Fruit fly (Drosophila melanogaster) whole organism, embryonic: ENCODE data around the gene CG3603.

Source experiments
- CG10209 ChIP-seq: fragments of 200-800 bp; sonication (Bioruptor generic); optimal IDR thresholded peaks from 3 replicates; lab custom pipeline; 2017; ENCODE audit warnings: missing biosample characterization, mild to moderate bottlenecking, missing genetic modification characterization, missing genetic modification reagents
- CG11247 ChIP-seq: fragments of 200-800 bp; sonication (Bioruptor generic); IDR thresholded peaks from 2 replicates; pipeline ENCODE4 v1.3.6; 2022; ENCODE audit warnings: missing biosample characterization, missing genetic modification characterization
- CG11560 ChIP-seq: fragments of 200-800 bp; sonication (Bioruptor generic); IDR thresholded peaks from 3 replicates; pipeline ENCODE4 v1.3.6; 2022; ENCODE audit warnings: missing biosample characterization, missing genetic modification characterization
- CG11695 ChIP-seq: fragments of 200-800 bp; sonication (Bioruptor generic); IDR thresholded peaks from 3 replicates; pipeline ENCODE4 v1.3.6; 2022; ENCODE audit warnings: missing biosample characterization, missing genetic modification characterization
- CG13894 ChIP-seq: fragments of 200-800 bp; sonication (Bioruptor generic); optimal IDR thresholded peaks from 3 replicates; lab custom pipeline; 2018; ENCODE audit warnings: missing biosample characterization, mild to moderate bottlenecking, missing genetic modification characterization, moderate library complexity
- CG1647 ChIP-seq: fragments of 200-800 bp; sonication (Bioruptor generic); optimal IDR thresholded peaks from 3 replicates; lab custom pipeline; 2016; ENCODE audit warnings: missing biosample characterization, missing genetic modification characterization
- CG17912 ChIP-seq: fragments of 200-800 bp; sonication (Bioruptor generic); optimal IDR thresholded peaks from 2 replicates; lab custom pipeline; 2018; ENCODE audit warnings: missing biosample characterization, mild to moderate bottlenecking, missing genetic modification characterization
- CG30431 ChIP-seq: fragments of 200-800 bp; sonication (Bioruptor generic); optimal IDR thresholded peaks from 2 replicates; lab custom pipeline; 2017; ENCODE audit warnings: missing biosample characterization, missing genetic modification characterization
- CG32532 ChIP-seq: fragments of 200-800 bp; sonication (Bioruptor generic); IDR thresholded peaks from 2 replicates; pipeline ENCODE4 v1.3.6; 2022; ENCODE audit warnings: missing biosample characterization, missing genetic modification characterization
- CG32767 ChIP-seq: fragments of 200-800 bp; sonication (Bioruptor generic); IDR thresholded peaks from 2 replicates; pipeline ENCODE4 v1.3.6; 2022; ENCODE audit warnings: missing biosample characterization, missing genetic modification characterization
- CG32772 ChIP-seq: fragments of 200-800 bp; sonication (Bioruptor generic); IDR thresholded peaks from 2 replicates; pipeline ENCODE4 v1.3.6; 2022; ENCODE audit warnings: missing biosample characterization, missing genetic modification characterization
- CG33213 ChIP-seq: fragments of 200-800 bp; sonication (Bioruptor generic); optimal IDR thresholded peaks from 3 replicates; lab custom pipeline; 2016; ENCODE audit warnings: missing biosample characterization, missing genetic modification characterization
- CG4820 ChIP-seq: fragments of 200-800 bp; sonication (Bioruptor generic); optimal IDR thresholded peaks from 3 replicates; lab custom pipeline; 2016; ENCODE audit warnings: missing biosample characterization, missing genetic modification characterization
- CG6175 ChIP-seq: fragments of 200-800 bp; sonication (Bioruptor generic); IDR thresholded peaks from 3 replicates; pipeline ENCODE4 v1.3.6; 2022; ENCODE audit warnings: missing biosample characterization, missing genetic modification characterization
- CG8359 ChIP-seq: fragments of 200-800 bp; sonication (Bioruptor generic); optimal IDR thresholded peaks from 2 replicates; lab custom pipeline; 2017; ENCODE audit warnings: missing biosample characterization, mild to moderate bottlenecking, missing genetic modification characterization, borderline replicate concordance
- CG8388 ChIP-seq: fragments of 200-800 bp; sonication (Bioruptor generic); optimal IDR thresholded peaks from 2 replicates; lab custom pipeline; 2019; ENCODE audit warnings: missing biosample characterization, mild to moderate bottlenecking, missing genetic modification characterization, moderate library complexity
- CG8765 ChIP-seq: fragments of 200-800 bp; sonication (Bioruptor generic); IDR thresholded peaks from 2 replicates; pipeline ENCODE4 v1.3.6; 2022; ENCODE audit warnings: missing biosample characterization, missing genetic modification characterization
- CG9876 ChIP-seq: fragments of 200-800 bp; sonication (Bioruptor generic); optimal IDR thresholded peaks from 2 replicates; lab custom pipeline; 2016; ENCODE audit warnings: missing biosample characterization, missing genetic modification characterization
- CTCF ChIP-seq: fragments of 200-800 bp; sonication (Bioruptor generic); optimal IDR thresholded peaks from 2 replicates; lab custom pipeline; 2017; ENCODE audit warnings: missing biosample characterization, mild to moderate bottlenecking, missing genetic modification characterization, moderate library complexity
- Gsc ChIP-seq: fragments of 200-800 bp; sonication (Bioruptor generic); IDR thresholded peaks from 2 replicates; pipeline ENCODE4 v1.3.6; 2022; ENCODE audit warnings: missing biosample characterization, missing genetic modification characterization
- HHEX ChIP-seq: fragments of 200-800 bp; sonication (Bioruptor generic); optimal IDR thresholded peaks from 3 replicates; lab custom pipeline; 2017; ENCODE audit warnings: missing biosample characterization, mild to moderate bottlenecking, missing genetic modification characterization, missing genetic modification reagents
- Lhr ChIP-seq: fragments of 200-800 bp; sonication (Bioruptor generic); optimal IDR thresholded peaks from 3 replicates; lab custom pipeline; 2017; ENCODE audit warnings: mild to moderate bottlenecking, missing biosample characterization, missing genetic modification reagents, missing genetic modification characterization
- Mrtf ChIP-seq: fragments of 200-800 bp; sonication (Bioruptor generic); IDR thresholded peaks from 3 replicates; pipeline ENCODE4 v1.3.6; 2022; ENCODE audit warnings: missing biosample characterization, missing genetic modification characterization
- Myb ChIP-seq: fragments of 200-800 bp; sonication (Bioruptor generic); optimal IDR thresholded peaks from 2 replicates; lab custom pipeline; 2016; ENCODE audit warnings: missing biosample characterization, missing genetic modification characterization
- Nf-YB ChIP-seq: fragments of 200-800 bp; sonication (Bioruptor generic); optimal IDR thresholded peaks from 3 replicates; lab custom pipeline; 2019; ENCODE audit warnings: missing biosample characterization, mild to moderate bottlenecking, missing genetic modification characterization, moderate library complexity
- Ptx1 ChIP-seq: fragments of 200-800 bp; sonication (Bioruptor generic); IDR thresholded peaks from 2 replicates; pipeline ENCODE4 v1.3.6; 2022; ENCODE audit warnings: missing biosample characterization, missing genetic modification characterization
- Ssrp ChIP-seq: fragments of 200-800 bp; sonication (Bioruptor generic); optimal IDR thresholded peaks from 2 replicates; lab custom pipeline; 2018; ENCODE audit warnings: missing biosample characterization, mild to moderate bottlenecking, missing genetic modification characterization, moderate library complexity
- br ChIP-seq: fragments of >200 bp; optimal IDR thresholded peaks from 2 replicates; lab custom pipeline; 2017
- chinmo ChIP-seq: fragments of 200-800 bp; sonication (Bioruptor generic); IDR thresholded peaks from 4 replicates; pipeline ENCODE4 v1.3.6; 2022; ENCODE audit warnings: missing biosample characterization, missing genetic modification characterization; ENCODE audit not compliant: partially characterized antibody
- chm ChIP-seq: fragments of 200-800 bp; sonication (Bioruptor generic); IDR thresholded peaks from 2 replicates; pipeline ENCODE4 v1.3.6; 2022; ENCODE audit warnings: missing biosample characterization, missing genetic modification characterization
- crol ChIP-seq: fragments of 200-800 bp; sonication (Bioruptor generic); IDR thresholded peaks from 2 replicates; pipeline ENCODE4 v1.3.6; 2022; ENCODE audit warnings: missing biosample characterization, missing genetic modification characterization
- dan ChIP-seq: fragments of 200-800 bp; sonication (Bioruptor generic); IDR thresholded peaks from 2 replicates; pipeline ENCODE4 v1.3.6; 2022; ENCODE audit warnings: missing biosample characterization, missing genetic modification characterization
- fd96Cb ChIP-seq: fragments of 200-800 bp; sonication (Bioruptor generic); optimal IDR thresholded peaks from 2 replicates; lab custom pipeline; 2018; ENCODE audit warnings: missing biosample characterization, mild to moderate bottlenecking, missing genetic modification characterization, moderate library complexity
- gcm ChIP-seq: fragments of 200-800 bp; sonication (Bioruptor generic); optimal IDR thresholded peaks from 2 replicates; lab custom pipeline; 2019; ENCODE audit warnings: missing biosample characterization, mild to moderate bottlenecking, missing genetic modification characterization, moderate library complexity
- gcm2 ChIP-seq: fragments of 200-800 bp; sonication (Bioruptor generic); optimal IDR thresholded peaks from 2 replicates; lab custom pipeline; 2016; ENCODE audit warnings: missing biosample characterization, missing genetic modification characterization
- hb ChIP-seq: fragments of 200-800 bp; sonication (Bioruptor generic); IDR thresholded peaks from 3 replicates; pipeline ENCODE4 v1.3.6; 2022; ENCODE audit warnings: missing biosample characterization, missing genetic modification characterization; ENCODE audit not compliant: partially characterized antibody
- kay ChIP-seq: fragments of 200-800 bp; sonication (Bioruptor generic); optimal IDR thresholded peaks from 2 replicates; lab custom pipeline; 2016; ENCODE audit warnings: missing biosample characterization, missing genetic modification characterization
- klu ChIP-seq: fragments of 200-800 bp; sonication (Bioruptor generic); IDR thresholded peaks from 2 replicates; pipeline ENCODE4 v1.3.6; 2022; ENCODE audit warnings: missing biosample characterization, missing genetic modification characterization
- lilli ChIP-seq: fragments of 200-800 bp; sonication (Bioruptor generic); optimal IDR thresholded peaks from 3 replicates; lab custom pipeline; 2016; ENCODE audit warnings: missing biosample characterization, missing genetic modification characterization
- nerfin-1 ChIP-seq: fragments of 200-800 bp; sonication (Bioruptor generic); optimal IDR thresholded peaks from 3 replicates; lab custom pipeline; 2019; ENCODE audit warnings: missing biosample characterization, mild to moderate bottlenecking, missing genetic modification characterization, moderate library complexity
- org-1 ChIP-seq: fragments of 200-800 bp; sonication (Bioruptor generic); optimal IDR thresholded peaks from 2 replicates; lab custom pipeline; 2017; ENCODE audit warnings: missing biosample characterization, missing genetic modification characterization
- pnt ChIP-seq: fragments of 200-800 bp; sonication (Bioruptor generic); optimal IDR thresholded peaks from 3 replicates; lab custom pipeline; 2016; ENCODE audit warnings: missing biosample characterization, missing genetic modification characterization
- sd ChIP-seq: fragments of 200-800 bp; sonication (Bioruptor generic); optimal IDR thresholded peaks from 3 replicates; lab custom pipeline; 2018; ENCODE audit warnings: missing biosample characterization, mild to moderate bottlenecking, missing genetic modification characterization, moderate library complexity
- slbo ChIP-seq: fragments of 200-800 bp; sonication (Bioruptor generic); IDR thresholded peaks from 2 replicates; pipeline ENCODE4 v1.3.6; 2022; ENCODE audit warnings: missing biosample characterization, missing genetic modification characterization
- sna ChIP-seq: fragments of 200-800 bp; sonication (Bioruptor generic); IDR thresholded peaks from 2 replicates; pipeline ENCODE4 v1.3.6; 2022; ENCODE audit warnings: missing biosample characterization, missing genetic modification characterization; ENCODE audit not compliant: partially characterized antibody
- sqz ChIP-seq: fragments of 200-800 bp; sonication (Bioruptor generic); optimal IDR thresholded peaks from 3 replicates; lab custom pipeline; 2018; ENCODE audit warnings: missing biosample characterization, mild to moderate bottlenecking, missing genetic modification characterization
- ssp ChIP-seq: fragments of 200-800 bp; sonication (Bioruptor generic); IDR thresholded peaks from 2 replicates; pipeline ENCODE4 v1.3.6; 2022; ENCODE audit warnings: missing biosample characterization, missing genetic modification characterization
- ttk ChIP-seq: fragments of 200-800 bp; sonication (Bioruptor generic); IDR thresholded peaks from 2 replicates; pipeline ENCODE4 v2.1.2; 2022; ENCODE audit warnings: missing biosample characterization, missing genetic modification characterization
- tup ChIP-seq: fragments of 200-800 bp; sonication (Bioruptor generic); optimal IDR thresholded peaks from 2 replicates; lab custom pipeline; 2016; ENCODE audit warnings: missing biosample characterization, mild to moderate bottlenecking, missing genetic modification characterization, moderate library complexity
- vvl ChIP-seq: fragments of 200-800 bp; sonication (Bioruptor generic); IDR thresholded peaks from 2 replicates; pipeline ENCODE4 v1.3.6; 2022; ENCODE audit warnings: missing biosample characterization, missing genetic modification characterization
- wor ChIP-seq: fragments of 200-800 bp; sonication (Bioruptor generic); IDR thresholded peaks from 2 replicates; pipeline ENCODE4 v1.3.6; 2022; ENCODE audit warnings: missing biosample characterization, missing genetic modification characterization
- yki ChIP-seq: fragments of >200 bp; optimal IDR thresholded peaks from 3 replicates; lab custom pipeline; 2018

The CG3603 gene

dm6 chrX:2918551-2918950 lies 29.3 kb upstream of the CG3603 start:
- 0 out of 2 replicates have a peak, but pooled peaks have one; percentile 27 for TF ChIP-seq vvl (GFP tag; lab: Robert Waterston, UW)
- peak; percentile 59 for TF ChIP-seq sqz
- no peak for TF ChIP-seq sna
- peak; percentile 42; the same call in 1 of the 2 replicates for TF ChIP-seq ttk (GFP tag; lab: Robert Waterston, UW)
- TF ChIP-seq klu (GFP tag; lab: Robert Waterston, UW), result peak; percentile 74
- TF ChIP-seq kay (GFP tag; lab: Kevin White, UChicago), result no peak
- TF ChIP-seq CG32532 (GFP tag; lab: Robert Waterston, UW), result 0 out of 2 replicates have a peak, but pooled peaks have one; percentile 25
- no peak for TF ChIP-seq CG8765 (GFP tag; lab: Robert Waterston, UW)
- TF ChIP-seq CG13894 (tag; lab: Kevin White, UChicago), result peak; percentile 36
- TF ChIP-seq CG9876 (GFP tag; lab: Kevin White, UChicago), result no peak
- 0 out of 2 replicates have a peak, but pooled peaks have one; percentile 33 for TF ChIP-seq CG32772
- peak; percentile 46 for TF ChIP-seq sd
- TF ChIP-seq slbo (GFP tag; lab: Robert Waterston, UW), result peak; percentile 23; the same call in 1 of the 2 replicates
- TF ChIP-seq CG6175, result peak; percentile 71; the same call in 2 of the 3 replicates
- TF ChIP-seq crol, result peak; percentile 83

- TF ChIP-seq pnt (GFP tag; lab: Kevin White, UChicago) (no peak), nerfin-1 (no peak), Lhr (GFP tag; lab: Kevin White, UChicago) (no peak), br (lab: Kevin White, UChicago) (no peak), CG17912 (GFP tag; lab: Kevin White, UChicago) (no peak), chm (peak; percentile 54; the same call in 1 of the 2 replicates), CG4820 (GFP tag; lab: Kevin White, UChicago) (peak; percentile 33), ssp (0 out of 2 replicates have a peak, but pooled peaks have one; percentile 5), dan (GFP tag; lab: Robert Waterston, UW) (no peak), CG33213 (GFP tag; lab: Kevin White, UChicago) (peak; percentile 60), tup (peak; percentile 12), CG1647 (GFP tag; lab: Kevin White, UChicago) (peak; percentile 69), Myb (GFP tag; lab: Kevin White, UChicago) (peak; percentile 58), gcm (GFP tag; lab: Kevin White, UChicago) (no peak), CG11695 (GFP tag; lab: Robert Waterston, UW) (peak; percentile 73), CTCF (GFP tag; lab: Kevin White, UChicago) (no peak), CG11247 (GFP tag; lab: Robert Waterston, UW) (peak; percentile 77), CG30431 (peak; percentile 18), gcm2 (peak; percentile 2), hb (GFP tag; lab: Robert Waterston, UW) (no peak), CG8359 (no peak), CG8388 (GFP tag; lab: Kevin White, UChicago) (peak; percentile 35), Gsc (no peak), Ssrp (tag; lab: Kevin White, UChicago) (no peak), HHEX (GFP tag; lab: Kevin White, UChicago) (peak; percentile 67), fd96Cb (tag; lab: Kevin White, UChicago) (peak; percentile 43), yki (no peak), crol (no peak), chinmo (GFP tag; lab: Robert Waterston, UW) (0 out of 4 replicates have a peak, but pooled peaks have one; percentile 39), Mrtf (peak; percentile 75; the same call in 2 of the 3 replicates), org-1 (GFP tag; lab: Kevin White, UChicago) (peak; percentile 36), Nf-YB (GFP tag; lab: Kevin White, UChicago) (peak; percentile 4), Ptx1 (GFP tag; lab: Robert Waterston, UW) (peak; percentile 77), CG11560 (peak; percentile 57; the same call in 1 of the 3 replicates), lilli (GFP tag; lab: Kevin White, UChicago) (peak; percentile 84), wor (GFP tag; lab: Robert Waterston, UW) (no peak), CG32767 (GFP tag; lab: Robert Waterston, UW) (peak; percentile 63), CG10209 (peak; percentile 61), klu (GFP tag; lab: Robert Waterston, UW) (peak; percentile 69)
Measured at dm6 chrX:2919742-2920141, 28.1 kb upstream of the CG3603 start, which contains the start of gene CG3588. TSS of gene CG3588 (plus strand) at chrX:2919770.
